Worm (Caenorhabditis elegans): ENCODE results near the gene R10E4.9.

The R10E4.9 gene

ce11 chrIII:4275704-4276103, 26.5 kb downstream of the R10E4.9 start:
- TF ChIP-seq unc-62 (GFP tag; optimal IDR thresholded peaks at IDR 0.05) = no peak

- TF ChIP-seq unc-62 (GFP tag; optimal IDR thresholded peaks at IDR 0.05) = no peak
Observed at ce11 chrIII:4274524-4274923, 27.7 kb downstream of the R10E4.9 start.

ce11 chrIII:4272864-4273263, 29.3 kb downstream of the R10E4.9 start:
- no peak for TF ChIP-seq unc-62 (GFP tag; optimal IDR thresholded peaks at IDR 0.05)

- no peak for TF ChIP-seq unc-62 (GFP tag; optimal IDR thresholded peaks at IDR 0.05)
Observed at ce11 chrIII:4271059-4271458, 31.1 kb downstream of the R10E4.9 start.

- TF ChIP-seq unc-62 (GFP tag; optimal IDR thresholded peaks at IDR 0.05) = no peak
Observed at ce11 chrIII:4269220-4269935, 32.8 kb downstream of the R10E4.9 start, which contains the start of the genes sftb-1 and R10E4.1. TSS of gene sftb-1 (minus strand) at chrIII:4269270. TSS of gene R10E4.1 (plus strand) at chrIII:4269743.

ce11 chrIII:4265892-4266291, 36.3 kb downstream of the R10E4.9 start:
- no peak for TF ChIP-seq unc-62 (GFP tag; optimal IDR thresholded peaks at IDR 0.05)

ce11 chrIII:4263048-4263447, 39.1 kb downstream of the R10E4.9 start, which contains the start of gene T08A11.1:
TSS of gene T08A11.1 (minus strand) at chrIII:4263148.
- TF ChIP-seq unc-62 (GFP tag; optimal IDR thresholded peaks at IDR 0.05) = no peak

ce11 chrIII:4257896-4258295, 44.3 kb downstream of the R10E4.9 start:
- no peak for TF ChIP-seq unc-62 (GFP tag; optimal IDR thresholded peaks at IDR 0.05)

Measured in whole organism, dauer.